Worm (Caenorhabditis elegans): ENCODE measurements around the gene nlp-33.

DNA sequence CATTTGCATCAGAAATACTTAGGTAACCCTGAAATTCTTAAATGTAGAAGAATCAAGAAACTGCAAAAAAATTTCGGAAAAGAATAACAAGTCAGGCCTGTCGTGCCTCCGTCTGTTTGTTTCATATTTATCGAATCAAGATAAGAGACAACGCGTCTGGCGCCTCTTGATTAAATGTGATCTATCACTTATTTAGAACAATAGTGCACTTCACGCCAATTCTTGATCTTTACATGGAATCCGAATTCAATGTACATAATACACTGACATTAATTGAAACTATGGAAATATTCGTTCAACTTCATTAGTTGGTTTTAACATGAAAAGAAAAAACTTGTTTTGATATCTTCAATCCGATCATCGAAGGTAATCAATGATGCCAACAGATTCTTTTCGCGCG, 24.7 kb upstream of the nlp-33 start, which contains the start of gene mboa-2:
- TF ChIP-seq ceh-13 (GFP tag; optimal IDR thresholded peaks at IDR 0.05), result no peak
- no peak for TF ChIP-seq tra-4 (tag; optimal IDR thresholded peaks at IDR 0.05)
- no peak for TF ChIP-seq flt-1 (GFP tag; IDR thresholded peaks at IDR 0.05)
- no peak for TF ChIP-seq F13C5.2 (tag; optimal IDR thresholded peaks at IDR 0.05)
- TF ChIP-seq tbx-11 (GFP tag; IDR thresholded peaks at IDR 0.05), result no peak
- no peak for TF ChIP-seq hmbx-1 (tag; optimal IDR thresholded peaks at IDR 0.05)
- TF ChIP-seq tbx-37 (GFP tag; conservative IDR thresholded peaks at IDR 0.05), result no peak
- TF ChIP-seq B0310.2 (tag; optimal IDR thresholded peaks at IDR 0.05), result no peak
- no peak for TF ChIP-seq ama-1 (optimal IDR thresholded peaks at IDR 0.05)
